Worm (Caenorhabditis elegans): ENCODE data around the gene K04D7.6.

- TF ChIP-seq ceh-13 (GFP tag; optimal IDR thresholded peaks at IDR 0.05) (no peak), ets-7 (tag; optimal IDR thresholded peaks at IDR 0.05) (no peak), F13C5.2 (tag; optimal IDR thresholded peaks at IDR 0.05) (no peak), hmbx-1 (tag; optimal IDR thresholded peaks at IDR 0.05) (no peak), ama-1 (optimal IDR thresholded peaks at IDR 0.05) (no peak), ceh-36 (tag; optimal IDR thresholded peaks at IDR 0.05) (no peak), tra-4 (tag; optimal IDR thresholded peaks at IDR 0.05) (no peak), flt-1 (GFP tag; IDR thresholded peaks at IDR 0.05) (no peak), B0310.2 (tag; optimal IDR thresholded peaks at IDR 0.05) (no peak)
Measured at ce11 chrIV:10157489-10158088, 48.5 kb downstream of the K04D7.6 start, which contains the start of gene ttr-53.
